Fruit fly (Drosophila melanogaster) whole organism, embryonic: Measurements from ENCODE around the gene Pdxk.

Experiments used
- BEAF-32 ChIP-seq: fragments of 200-800 bp; sonication (Bioruptor generic); optimal IDR thresholded peaks from 3 replicates; lab custom pipeline; 2017; ENCODE audit warnings: missing biosample characterization, missing genetic modification characterization, mild to moderate bottlenecking, moderate library complexity, missing genetic modification reagents
- CG1233 ChIP-seq: fragments of 200-800 bp; sonication (Bioruptor generic); optimal IDR thresholded peaks from 4 replicates; lab custom pipeline; 2018; ENCODE audit warnings: missing biosample characterization, mild to moderate bottlenecking, missing genetic modification characterization
- CG15073 ChIP-seq: fragments of 200-800 bp; sonication (Bioruptor generic); optimal IDR thresholded peaks from 2 replicates; lab custom pipeline; 2016; ENCODE audit warnings: missing biosample characterization, missing genetic modification characterization
- CG6791 ChIP-seq: fragments of 200-800 bp; sonication (Bioruptor generic); IDR thresholded peaks from 3 replicates; pipeline ENCODE4 v1.3.6; 2022; ENCODE audit warnings: missing biosample characterization, missing genetic modification characterization; ENCODE audit not compliant: partially characterized antibody
- D ChIP-seq, 2 experiments: fragments of 200-800 bp in 1 of 2; fragments of >200 bp in 1 of 2; sonication (Bioruptor generic) in 1 of 2; optimal IDR thresholded peaks; 2 replicates in 1 of 2; 3 replicates in 1 of 2; lab custom pipeline; 2017; ENCODE audit warnings: mild to moderate bottlenecking in 1 of 2, missing biosample characterization in 1 of 2, missing genetic modification characterization in 1 of 2, missing genetic modification reagents in 1 of 2
- chif ChIP-seq, 2 experiments: fragments of 200-800 bp; sonication (Bioruptor generic); optimal IDR thresholded peaks; 3 replicates each; lab custom pipeline; 2016; ENCODE audit warnings: missing biosample characterization in 2 of 2, missing genetic modification characterization in 2 of 2
- rib ChIP-seq: fragments of 200-800 bp; sonication (Bioruptor generic); IDR thresholded peaks from 2 replicates; pipeline ENCODE4 v1.3.6; 2022; ENCODE audit warnings: missing biosample characterization, missing genetic modification characterization

- TF ChIP-seq rib (GFP tag; lab: Robert Waterston, UW) = no peak
- no peak for TF ChIP-seq CG6791 (GFP tag; lab: Robert Waterston, UW)
- peak; percentile 69 for TF ChIP-seq D (optimal IDR thresholded peaks at IDR 0.05; lab: Kevin White, UChicago)
- TF ChIP-seq D (GFP tag; optimal IDR thresholded peaks at IDR 0.05; lab: Kevin White, UChicago) = no peak
- TF ChIP-seq chif (GFP tag; optimal IDR thresholded peaks at IDR 0.05; lab: Kevin White, UChicago) = no peak
- TF ChIP-seq BEAF-32 (GFP tag; lab: Kevin White, UChicago) = no peak
- no peak for TF ChIP-seq CG1233 (GFP tag; lab: Kevin White, UChicago)
- TF ChIP-seq CG15073 (GFP tag; lab: Kevin White, UChicago) = no peak
Observed at dm6 chr3L:9410030-9410589, 50.0 kb downstream of the Pdxk start.
